Fruit fly (Drosophila melanogaster): ENCODE data around the gene CG6006.

DNA sequence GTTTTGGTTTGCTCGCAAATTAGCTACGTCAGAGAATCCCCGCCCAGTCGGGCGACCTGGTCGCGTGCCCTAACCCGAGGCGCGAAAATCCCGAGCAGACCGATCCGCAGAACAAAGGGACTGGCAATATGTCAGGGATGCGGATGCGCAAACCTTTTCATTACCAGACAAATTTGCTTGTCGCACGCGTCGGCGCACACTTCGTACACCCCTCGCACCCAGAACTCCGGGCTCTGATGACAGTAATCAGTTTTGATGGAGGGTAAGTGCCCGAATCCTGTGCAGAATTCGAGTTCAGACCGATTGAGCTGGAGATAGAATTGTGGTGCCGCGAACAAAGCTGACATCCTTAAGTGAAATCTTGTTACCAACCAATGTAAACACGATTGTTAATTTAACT, 2.4 kb upstream of the CG6006 start:
- TF ChIP-seq Crg-1 (GFP tag; optimal IDR thresholded peaks at IDR 0.05) (no peak), CG14711 (tag; optimal IDR thresholded peaks at IDR 0.05) (no peak), CG7101 (tag; optimal IDR thresholded peaks at IDR 0.05) (no peak), Clk (GFP tag; optimal IDR thresholded peaks at IDR 0.05) (no peak), cnc (optimal IDR thresholded peaks at IDR 0.05) (no peak), pad (GFP tag; optimal IDR thresholded peaks at IDR 0.05) (no peak), cic (GFP tag; optimal IDR thresholded peaks at IDR 0.05) (no peak), tj (GFP tag; optimal IDR thresholded peaks at IDR 0.05) (no peak), Mnt (GFP tag; optimal IDR thresholded peaks at IDR 0.05) (no peak)

Measured in whole organism, adult.